ENCODE assay signal across 1 fruit fly cellular context in genomic region chr3L:339072-339471, dm6.
TF ChIP-seq lines count a peak whose summit lies in the region.

No protein-coding gene starts in this region.

TF ChIP-seq in whole organism, embryonic, 481 proteins besides CTCF, POLR2A, EP300 and RAD21 (continued from another document):
- no peak for TF ChIP-seq CG4854 (GFP tag; optimal IDR thresholded peaks at IDR 0.05; lab: Kevin White, UChicago)
- no peak for TF ChIP-seq yki (optimal IDR thresholded peaks at IDR 0.05; lab: Kevin White, UChicago)
- no peak for TF ChIP-seq CG16779 (GFP tag; IDR thresholded peaks at IDR 0.05; lab: Robert Waterston, UW)
- no peak for TF ChIP-seq Oaz (GFP tag; IDR thresholded peaks at IDR 0.05; lab: Robert Waterston, UW)
- TF ChIP-seq CG3407 (GFP tag; optimal IDR thresholded peaks at IDR 0.05; lab: Kevin White, UChicago), result no peak
- TF ChIP-seq wek (GFP tag; optimal IDR thresholded peaks at IDR 0.05; lab: Kevin White, UChicago), result no peak
- TF ChIP-seq h (optimal IDR thresholded peaks at IDR 0.05; lab: Kevin White, UChicago), result no peak
- TF ChIP-seq CG12659 (GFP tag; optimal IDR thresholded peaks at IDR 0.05; lab: Kevin White, UChicago), result peak; percentile 3
- peak; percentile 42 for TF ChIP-seq CG18599 (GFP tag; optimal IDR thresholded peaks at IDR 0.05; lab: Kevin White, UChicago)
- no peak for TF ChIP-seq Hmx (GFP tag; optimal IDR thresholded peaks at IDR 0.05; lab: Kevin White, UChicago)
- TF ChIP-seq CG11695 (GFP tag; IDR thresholded peaks at IDR 0.05; lab: Robert Waterston, UW), result no peak
